Worm (Caenorhabditis elegans): ENCODE measurements around the gene gst-17.

The gst-17 gene

ce11 chrII:13630690-13631089, at the start of gene gst-17, which contains the start of gene gst-18:
Gene gst-17 (minus strand): TSS chrII:13630790.
Gene gst-18 (minus strand): TSS chrII:13630887.
- no peak for TF ChIP-seq ztf-23 (GFP tag; IDR thresholded peaks at IDR 0.05)
- TF ChIP-seq flt-1 (GFP tag; IDR thresholded peaks at IDR 0.05) = no peak
- no peak for TF ChIP-seq klf-2 (GFP tag; conservative IDR thresholded peaks at IDR 0.05)
- no peak for TF ChIP-seq T22C8.4 (GFP tag; IDR thresholded peaks at IDR 0.05)
- no peak for TF ChIP-seq ztf-29 (GFP tag; IDR thresholded peaks at IDR 0.05)
- no peak for TF ChIP-seq cog-1 (tag; optimal IDR thresholded peaks at IDR 0.05)
- TF ChIP-seq med-1 (GFP tag; optimal IDR thresholded peaks at IDR 0.05; ENCODE audit: insufficient read depth) = no peak
- TF ChIP-seq ref-1 (GFP tag; conservative IDR thresholded peaks at IDR 0.05) = no peak
- no peak for TF ChIP-seq tab-1 (GFP tag; IDR thresholded peaks at IDR 0.05)

- TF ChIP-seq ztf-29 (GFP tag; IDR thresholded peaks at IDR 0.05) (no peak), med-1 (GFP tag; optimal IDR thresholded peaks at IDR 0.05; ENCODE audit: insufficient read depth) (no peak), T22C8.4 (GFP tag; IDR thresholded peaks at IDR 0.05) (no peak), cog-1 (tag; optimal IDR thresholded peaks at IDR 0.05) (no peak), klf-2 (GFP tag; conservative IDR thresholded peaks at IDR 0.05) (no peak)
Observed at ce11 chrII:13679775-13680320, 49.3 kb upstream of the gst-17 start.

- TF ChIP-seq med-1 (GFP tag; optimal IDR thresholded peaks at IDR 0.05; ENCODE audit: insufficient read depth) (no peak), tab-1 (GFP tag; IDR thresholded peaks at IDR 0.05) (no peak), flt-1 (GFP tag; IDR thresholded peaks at IDR 0.05) (no peak), ref-1 (GFP tag; conservative IDR thresholded peaks at IDR 0.05) (no peak), ztf-23 (GFP tag; IDR thresholded peaks at IDR 0.05) (no peak), T22C8.4 (GFP tag; IDR thresholded peaks at IDR 0.05) (no peak), cog-1 (tag; optimal IDR thresholded peaks at IDR 0.05) (no peak), klf-2 (GFP tag; conservative IDR thresholded peaks at IDR 0.05) (no peak), ztf-29 (GFP tag; IDR thresholded peaks at IDR 0.05) (no peak)
Observed at ce11 chrII:13678555-13679119, 48.0 kb upstream of the gst-17 start.

- TF ChIP-seq ztf-29 (GFP tag; IDR thresholded peaks at IDR 0.05) (no peak), flt-1 (GFP tag; IDR thresholded peaks at IDR 0.05) (no peak), ztf-23 (GFP tag; IDR thresholded peaks at IDR 0.05) (no peak), klf-2 (GFP tag; conservative IDR thresholded peaks at IDR 0.05) (no peak), med-1 (GFP tag; optimal IDR thresholded peaks at IDR 0.05; ENCODE audit: insufficient read depth) (no peak), ref-1 (GFP tag; conservative IDR thresholded peaks at IDR 0.05) (no peak), tab-1 (GFP tag; IDR thresholded peaks at IDR 0.05) (no peak), cog-1 (tag; optimal IDR thresholded peaks at IDR 0.05) (no peak), T22C8.4 (GFP tag; IDR thresholded peaks at IDR 0.05) (no peak)
Observed at ce11 chrII:13677927-13678326, 47.3 kb upstream of the gst-17 start.

- TF ChIP-seq med-1 (GFP tag; optimal IDR thresholded peaks at IDR 0.05; ENCODE audit: insufficient read depth) = no peak
- no peak for TF ChIP-seq T22C8.4 (GFP tag; IDR thresholded peaks at IDR 0.05)
- TF ChIP-seq ref-1 (GFP tag; conservative IDR thresholded peaks at IDR 0.05) = no peak
Observed at ce11 chrII:13675212-13675611, 44.6 kb upstream of the gst-17 start.

ce11 chrII:13673605-13674193, 43.1 kb upstream of the gst-17 start:
- TF ChIP-seq med-1 (GFP tag; optimal IDR thresholded peaks at IDR 0.05; ENCODE audit: insufficient read depth) (no peak), tab-1 (GFP tag; IDR thresholded peaks at IDR 0.05) (no peak), ztf-23 (GFP tag; IDR thresholded peaks at IDR 0.05) (no peak)

ce11 chrII:13672057-13672456, 41.5 kb upstream of the gst-17 start:
- TF ChIP-seq med-1 (GFP tag; optimal IDR thresholded peaks at IDR 0.05; ENCODE audit: insufficient read depth) (no peak), cog-1 (tag; optimal IDR thresholded peaks at IDR 0.05) (no peak), flt-1 (GFP tag; IDR thresholded peaks at IDR 0.05) (no peak), tab-1 (GFP tag; IDR thresholded peaks at IDR 0.05) (no peak), ztf-29 (GFP tag; IDR thresholded peaks at IDR 0.05) (no peak), T22C8.4 (GFP tag; IDR thresholded peaks at IDR 0.05) (no peak), ztf-23 (GFP tag; IDR thresholded peaks at IDR 0.05) (no peak), klf-2 (GFP tag; conservative IDR thresholded peaks at IDR 0.05) (no peak), ref-1 (GFP tag; conservative IDR thresholded peaks at IDR 0.05) (no peak)

ce11 chrII:13670707-13671295, 40.2 kb upstream of the gst-17 start:
- no peak for TF ChIP-seq flt-1 (GFP tag; IDR thresholded peaks at IDR 0.05)
- TF ChIP-seq ztf-23 (GFP tag; IDR thresholded peaks at IDR 0.05) = no peak
- no peak for TF ChIP-seq tab-1 (GFP tag; IDR thresholded peaks at IDR 0.05)
- TF ChIP-seq med-1 (GFP tag; optimal IDR thresholded peaks at IDR 0.05; ENCODE audit: insufficient read depth) = no peak
- no peak for TF ChIP-seq T22C8.4 (GFP tag; IDR thresholded peaks at IDR 0.05)
- no peak for TF ChIP-seq ref-1 (GFP tag; conservative IDR thresholded peaks at IDR 0.05)
- no peak for TF ChIP-seq klf-2 (GFP tag; conservative IDR thresholded peaks at IDR 0.05)
- no peak for TF ChIP-seq cog-1 (tag; optimal IDR thresholded peaks at IDR 0.05)
- no peak for TF ChIP-seq ztf-29 (GFP tag; IDR thresholded peaks at IDR 0.05)

ce11 chrII:13668844-13669441, 38.4 kb upstream of the gst-17 start, which contains the start of gene C31C9.7:
Gene C31C9.7 (plus strand): TSS chrII:13669104.
- no peak for TF ChIP-seq ref-1 (GFP tag; conservative IDR thresholded peaks at IDR 0.05)
- TF ChIP-seq ztf-23 (GFP tag; IDR thresholded peaks at IDR 0.05) = no peak
- no peak for TF ChIP-seq klf-2 (GFP tag; conservative IDR thresholded peaks at IDR 0.05)
- TF ChIP-seq med-1 (GFP tag; optimal IDR thresholded peaks at IDR 0.05; ENCODE audit: insufficient read depth) = no peak

Data from whole organism, midembryonic.